Worm (Caenorhabditis elegans): ENCODE data around the gene miga-1.

ce11 chrV:12412321-12412720 lies 11.7 kb upstream of the miga-1 start:
- no peak for TF ChIP-seq unc-62 (GFP tag; optimal IDR thresholded peaks at IDR 0.05)
- no peak for TF ChIP-seq lin-15B (tag; optimal IDR thresholded peaks at IDR 0.05)
- no peak for TF ChIP-seq ceh-82 (tag; optimal IDR thresholded peaks at IDR 0.05)
- TF ChIP-seq nhr-28 (tag; optimal IDR thresholded peaks at IDR 0.05) = no peak
- TF ChIP-seq zag-1 (tag; optimal IDR thresholded peaks at IDR 0.05) = no peak
- TF ChIP-seq C34B4.2 (tag; optimal IDR thresholded peaks at IDR 0.05) = no peak
- no peak for TF ChIP-seq grh-1 (GFP tag; IDR thresholded peaks at IDR 0.05)
- no peak for TF ChIP-seq jun-1 (tag; optimal IDR thresholded peaks at IDR 0.05)
- TF ChIP-seq unc-30 (tag; optimal IDR thresholded peaks at IDR 0.05) = no peak
- no peak for TF ChIP-seq nhr-85 (tag)
- no peak for TF ChIP-seq ama-1 (optimal IDR thresholded peaks at IDR 0.05)

All from whole organism, L1 larva.